Fruit fly (Drosophila melanogaster) whole organism, embryonic: ENCODE results near the gene Ir25a.

Experiments
- CG10321 ChIP-seq: fragments of 200-800 bp; sonication (Bioruptor generic); IDR thresholded peaks from 2 replicates; pipeline ENCODE4 v1.3.6; 2022; ENCODE audit warnings: missing biosample characterization, missing genetic modification characterization
- CG11695 ChIP-seq: fragments of 200-800 bp; sonication (Bioruptor generic); IDR thresholded peaks from 3 replicates; pipeline ENCODE4 v1.3.6; 2022; ENCODE audit warnings: missing biosample characterization, missing genetic modification characterization
- CG11723 ChIP-seq: fragments of 200-800 bp; sonication (Bioruptor generic); optimal IDR thresholded peaks from 2 replicates; lab custom pipeline; 2017; ENCODE audit warnings: missing biosample characterization, mild to moderate bottlenecking, missing genetic modification characterization
- CG12744 ChIP-seq: fragments of 200-800 bp; sonication (Bioruptor generic); optimal IDR thresholded peaks from 2 replicates; lab custom pipeline; 2016; ENCODE audit warnings: missing biosample characterization, missing genetic modification characterization
- CG12769 ChIP-seq: fragments of 200-800 bp; sonication (Bioruptor generic); optimal IDR thresholded peaks from 2 replicates; lab custom pipeline; 2019; ENCODE audit warnings: missing biosample characterization, mild to moderate bottlenecking, missing genetic modification characterization, moderate library complexity
- CG13287 ChIP-seq: fragments of 200-800 bp; sonication (Bioruptor generic); IDR thresholded peaks from 2 replicates; pipeline ENCODE4 v1.3.6; 2022; ENCODE audit warnings: missing biosample characterization, missing genetic modification characterization; ENCODE audit not compliant: partially characterized antibody
- CG14014 ChIP-seq: fragments of 200-800 bp; sonication (Bioruptor generic); IDR thresholded peaks from 2 replicates; pipeline ENCODE4 v1.3.6; 2022; ENCODE audit warnings: missing biosample characterization, missing genetic modification characterization
- CG15514 ChIP-seq: fragments of 200-800 bp; sonication (Bioruptor generic); optimal IDR thresholded peaks from 3 replicates; lab custom pipeline; 2017; ENCODE audit warnings: missing biosample characterization, missing genetic modification characterization, mild to moderate bottlenecking, moderate library complexity, missing genetic modification reagents
- CG18262 ChIP-seq: fragments of 200-800 bp; optimal IDR thresholded peaks from 3 replicates; lab custom pipeline; 2019; ENCODE audit warnings: missing biosample characterization, mild to moderate bottlenecking, missing genetic modification characterization, moderate library complexity
- CG18476 ChIP-seq: fragments of 200-800 bp; sonication (Bioruptor generic); optimal IDR thresholded peaks from 2 replicates; lab custom pipeline; 2016; ENCODE audit warnings: missing biosample characterization, mild to moderate bottlenecking, missing genetic modification characterization
- CG18599 ChIP-seq: fragments of 200-800 bp; sonication (Bioruptor generic); optimal IDR thresholded peaks from 3 replicates; lab custom pipeline; 2017; ENCODE audit warnings: missing biosample characterization, missing genetic modification characterization, mild to moderate bottlenecking, moderate library complexity, missing genetic modification reagents
- CG2116 ChIP-seq: fragments of 200-800 bp; sonication (Bioruptor generic); optimal IDR thresholded peaks from 3 replicates; lab custom pipeline; 2018; ENCODE audit warnings: missing biosample characterization, mild to moderate bottlenecking, missing genetic modification characterization
- CG30020 ChIP-seq: fragments of 200-800 bp; optimal IDR thresholded peaks from 2 replicates; lab custom pipeline; 2019; ENCODE audit warnings: missing biosample characterization, mild to moderate bottlenecking, missing genetic modification characterization, moderate library complexity
- CG30431 ChIP-seq: fragments of 200-800 bp; sonication (Bioruptor generic); optimal IDR thresholded peaks from 2 replicates; lab custom pipeline; 2017; ENCODE audit warnings: missing biosample characterization, missing genetic modification characterization
- CG31388 ChIP-seq: fragments of 200-800 bp; sonication (Bioruptor generic); optimal IDR thresholded peaks from 2 replicates; lab custom pipeline; 2016; ENCODE audit warnings: missing biosample characterization, missing genetic modification characterization
- CG3281 ChIP-seq: fragments of 200-800 bp; sonication (Bioruptor generic); optimal IDR thresholded peaks from 3 replicates; lab custom pipeline; 2017; ENCODE audit warnings: missing biosample characterization, mild to moderate bottlenecking, missing genetic modification characterization
- CG34224 ChIP-seq: fragments of 200-800 bp; sonication (Bioruptor generic); IDR thresholded peaks from 3 replicates; pipeline ENCODE4 v1.3.6; 2022; ENCODE audit warnings: missing biosample characterization, missing genetic modification characterization; ENCODE audit not compliant: partially characterized antibody
- CG34422 ChIP-seq: fragments of 200-800 bp; sonication (Bioruptor generic); IDR thresholded peaks from 3 replicates; pipeline ENCODE4 v1.3.6; 2022; ENCODE audit warnings: missing biosample characterization, missing genetic modification characterization
- CG4360 ChIP-seq: fragments of 200-800 bp; sonication (Bioruptor generic); IDR thresholded peaks from 2 replicates; pipeline ENCODE4 v1.3.6; 2022; ENCODE audit warnings: missing biosample characterization, missing genetic modification characterization
- CG6175 ChIP-seq: fragments of 200-800 bp; sonication (Bioruptor generic); IDR thresholded peaks from 3 replicates; pipeline ENCODE4 v1.3.6; 2022; ENCODE audit warnings: missing biosample characterization, missing genetic modification characterization
- CG8089 ChIP-seq: fragments of 200-800 bp; sonication (Bioruptor generic); optimal IDR thresholded peaks from 3 replicates; lab custom pipeline; 2016; ENCODE audit warnings: missing biosample characterization, missing genetic modification characterization
- CG8924 ChIP-seq: fragments of 200-800 bp; optimal IDR thresholded peaks from 3 replicates; lab custom pipeline; 2019; ENCODE audit warnings: missing biosample characterization, mild to moderate bottlenecking, missing genetic modification characterization, moderate library complexity
- CrebB ChIP-seq: fragments of 200-800 bp; sonication (Bioruptor generic); optimal IDR thresholded peaks from 3 replicates; lab custom pipeline; 2018; ENCODE audit warnings: missing biosample characterization, mild to moderate bottlenecking, missing genetic modification characterization
- Dek ChIP-seq: fragments of 200-800 bp; sonication (Bioruptor generic); optimal IDR thresholded peaks from 3 replicates; lab custom pipeline; 2019; ENCODE audit warnings: missing biosample characterization, mild to moderate bottlenecking, missing genetic modification characterization, moderate library complexity
- HLH3B ChIP-seq: fragments of 200-800 bp; sonication (Bioruptor generic); IDR thresholded peaks from 2 replicates; pipeline ENCODE4 v1.3.6; 2022; ENCODE audit warnings: missing biosample characterization, missing genetic modification characterization
- HmgD ChIP-seq: fragments of 200-800 bp; sonication (Bioruptor generic); optimal IDR thresholded peaks from 3 replicates; lab custom pipeline; 2016; ENCODE audit warnings: missing biosample characterization, missing genetic modification characterization
- Hr39 ChIP-seq: fragments of >200 bp; optimal IDR thresholded peaks from 2 replicates; lab custom pipeline; 2017
- Mad ChIP-seq: fragments of 200-800 bp; sonication (Bioruptor generic); optimal IDR thresholded peaks from 2 replicates; lab custom pipeline; 2016; ENCODE audit warnings: missing biosample characterization, missing genetic modification characterization
- Nf-YA ChIP-seq: fragments of 200-800 bp; sonication (Bioruptor generic); IDR thresholded peaks from 2 replicates; pipeline ENCODE4 v1.3.6; 2022; ENCODE audit warnings: missing biosample characterization, missing genetic modification characterization
- Optix ChIP-seq: fragments of 200-800 bp; sonication (Bioruptor generic); IDR thresholded peaks from 3 replicates; pipeline ENCODE4 v1.3.6; 2022; ENCODE audit warnings: missing biosample characterization, missing genetic modification characterization
- PHDP ChIP-seq: fragments of 200-800 bp; sonication (Bioruptor generic); optimal IDR thresholded peaks from 3 replicates; lab custom pipeline; 2018; ENCODE audit warnings: missing biosample characterization, mild to moderate bottlenecking, missing genetic modification characterization, moderate library complexity
- Usf ChIP-seq: fragments of 200-800 bp; sonication (Bioruptor generic); optimal IDR thresholded peaks from 2 replicates; lab custom pipeline; 2017; ENCODE audit warnings: missing genotype, missing biosample characterization, missing genetic modification characterization
- ara ChIP-seq: fragments of 200-800 bp; sonication (Bioruptor generic); IDR thresholded peaks from 2 replicates; pipeline ENCODE4 v1.3.6; 2022; ENCODE audit warnings: missing biosample characterization, missing genetic modification characterization
- ato ChIP-seq: fragments of 200-800 bp; sonication (Bioruptor generic); IDR thresholded peaks from 2 replicates; pipeline ENCODE4 v1.3.6; 2022; ENCODE audit warnings: missing biosample characterization, missing genetic modification characterization; ENCODE audit not compliant: partially characterized antibody
- cas ChIP-seq: fragments of 200-800 bp; sonication (Bioruptor generic); IDR thresholded peaks from 2 replicates; pipeline ENCODE4 v1.3.6; 2022; ENCODE audit warnings: missing biosample characterization, missing genetic modification characterization
- chm ChIP-seq: fragments of 200-800 bp; sonication (Bioruptor generic); IDR thresholded peaks from 2 replicates; pipeline ENCODE4 v1.3.6; 2022; ENCODE audit warnings: missing biosample characterization, missing genetic modification characterization
- ci ChIP-seq: fragments of 200-800 bp; sonication (Bioruptor generic); IDR thresholded peaks from 3 replicates; pipeline ENCODE4 v1.3.6; 2022; ENCODE audit warnings: missing biosample characterization, missing genetic modification characterization
- croc ChIP-seq: fragments of 200-800 bp; sonication (Bioruptor generic); conservative IDR thresholded peaks from 3 replicates; pipeline ENCODE4 v1.3.6; 2022; ENCODE audit warnings: missing biosample characterization, missing genetic modification characterization
- da ChIP-seq: fragments of 200-800 bp; sonication (Bioruptor generic); optimal IDR thresholded peaks from 2 replicates; lab custom pipeline; 2016; ENCODE audit warnings: missing biosample characterization, missing genetic modification characterization
- danr ChIP-seq: fragments of 200-800 bp; sonication (Bioruptor generic); IDR thresholded peaks from 2 replicates; pipeline ENCODE4 v1.3.6; 2022; ENCODE audit warnings: missing biosample characterization, missing genetic modification characterization
- dati ChIP-seq: fragments of 200-800 bp; sonication (Bioruptor generic); IDR thresholded peaks from 2 replicates; pipeline ENCODE4 v1.3.6; 2022; ENCODE audit warnings: missing biosample characterization, missing genetic modification characterization
- gem ChIP-seq: fragments of 200-800 bp; sonication (Bioruptor generic); optimal IDR thresholded peaks from 2 replicates; lab custom pipeline; 2019; ENCODE audit warnings: missing biosample characterization, mild to moderate bottlenecking, missing genetic modification characterization, moderate library complexity
- gfzf ChIP-seq: fragments of 200-800 bp; sonication (Bioruptor generic); optimal IDR thresholded peaks from 2 replicates; lab custom pipeline; 2016; ENCODE audit warnings: missing biosample characterization, mild to moderate bottlenecking, missing genetic modification characterization, moderate library complexity
- hb ChIP-seq: fragments of 200-800 bp; sonication (Bioruptor generic); IDR thresholded peaks from 3 replicates; pipeline ENCODE4 v1.3.6; 2022; ENCODE audit warnings: missing biosample characterization, missing genetic modification characterization; ENCODE audit not compliant: partially characterized antibody
- jing ChIP-seq: fragments of 200-800 bp; sonication (Bioruptor generic); optimal IDR thresholded peaks from 2 replicates; lab custom pipeline; 2018; ENCODE audit warnings: missing biosample characterization, mild to moderate bottlenecking, missing genetic modification characterization
- lab ChIP-seq: fragments of 200-800 bp; sonication (Bioruptor generic); optimal IDR thresholded peaks from 3 replicates; lab custom pipeline; 2017; ENCODE audit warnings: missing biosample characterization, missing genetic modification characterization, mild to moderate bottlenecking, moderate library complexity, missing genetic modification reagents
- nmo ChIP-seq: fragments of 200-800 bp; sonication (Bioruptor generic); optimal IDR thresholded peaks from 2 replicates; lab custom pipeline; 2018; ENCODE audit warnings: missing biosample characterization, mild to moderate bottlenecking, missing genetic modification characterization, moderate library complexity
- shn ChIP-seq: fragments of 200-800 bp; sonication (Bioruptor generic); optimal IDR thresholded peaks from 3 replicates; lab custom pipeline; 2016; ENCODE audit warnings: missing biosample characterization, missing genetic modification characterization
- sob ChIP-seq: fragments of 200-800 bp; sonication (Bioruptor generic); IDR thresholded peaks from 2 replicates; pipeline ENCODE4 v1.3.6; 2022; ENCODE audit warnings: missing biosample characterization, missing genetic modification characterization
- tll ChIP-seq, 2 experiments: fragments of 200-800 bp in 1 of 2; fragments of >200 bp in 1 of 2; sonication (Bioruptor generic) in 1 of 2; optimal IDR thresholded peaks; 2 replicates each; lab custom pipeline; 2017 to 2019; ENCODE audit warnings: missing biosample characterization in 2 of 2, missing genetic modification characterization in 2 of 2, mild to moderate bottlenecking in 1 of 2, moderate library complexity in 1 of 2
- zf30C ChIP-seq: fragments of 200-800 bp; sonication (Bioruptor generic); optimal IDR thresholded peaks from 3 replicates; lab custom pipeline; 2018; ENCODE audit warnings: missing biosample characterization, mild to moderate bottlenecking, missing genetic modification characterization

Ir25a gene

dm6 chr2L:4850356-4850755 lies 15.3 kb upstream of the Ir25a start, which contains the start of the genes mRpS2 and Mon1 (continued):
- TF ChIP-seq HLH3B (GFP tag; lab: Robert Waterston, UW) (peak; percentile 95), CG15514 (GFP tag; lab: Kevin White, UChicago) (peak; percentile 93), HmgD (GFP tag; lab: Kevin White, UChicago) (peak; percentile 15), CG30431 (GFP tag; lab: Kevin White, UChicago) (peak; percentile 89), zf30C (GFP tag; lab: Kevin White, UChicago) (no peak), Nf-YA (GFP tag; lab: Robert Waterston, UW) (peak; percentile 88), cas (GFP tag; lab: Robert Waterston, UW) (peak; percentile 93), Mad (GFP tag; lab: Kevin White, UChicago) (peak; percentile 84), shn (GFP tag; lab: Kevin White, UChicago) (peak; percentile 57), gfzf (GFP tag; lab: Kevin White, UChicago) (no peak), CG8089 (GFP tag; lab: Kevin White, UChicago) (peak; percentile 70), CG6175 (peak; percentile 93), ara (GFP tag; lab: Robert Waterston, UW) (peak; percentile 96), CG8924 (tag; lab: Kevin White, UChicago) (peak; percentile 96), CG34422 (peak; percentile 98), CG18262 (tag; lab: Kevin White, UChicago) (peak; percentile 96), CG12744 (GFP tag; lab: Kevin White, UChicago) (peak; percentile 65), PHDP (peak; percentile 98), CG34224 (GFP tag; lab: Robert Waterston, UW) (peak; percentile 23; the same call in 2 of the 3 replicates), dati (GFP tag; lab: Robert Waterston, UW) (peak; percentile 92), ato (GFP tag; lab: Robert Waterston, UW) (no peak), CrebB (tag; lab: Kevin White, UChicago) (peak; percentile 85), hb (GFP tag; lab: Robert Waterston, UW) (no peak), Dek (tag; lab: Kevin White, UChicago) (peak; percentile 94), CG10321 (GFP tag; lab: Robert Waterston, UW) (peak; percentile 80), Usf (GFP tag; lab: Kevin White, UChicago) (peak; percentile 75), CG11723 (GFP tag; lab: Kevin White, UChicago) (peak; percentile 84), jing (GFP tag; lab: Kevin White, UChicago) (no peak), danr (GFP tag; lab: Robert Waterston, UW) (peak; percentile 87), gem (tag; lab: Kevin White, UChicago) (peak; percentile 99), CG12769 (peak; percentile 81), Hr39 (no peak), CG14014 (GFP tag; lab: Robert Waterston, UW) (peak; percentile 97), CG11695 (GFP tag; lab: Robert Waterston, UW) (peak; percentile 96), CG4360 (GFP tag; lab: Robert Waterston, UW) (peak; percentile 74), CG2116 (GFP tag; lab: Kevin White, UChicago) (peak; percentile 78), nmo (peak; percentile 94), croc (peak; percentile 83), Optix (GFP tag; lab: Robert Waterston, UW) (peak; percentile 85), CG30020 (tag; lab: Kevin White, UChicago) (peak; percentile 81), CG18599 (peak; percentile 97), tll (GFP tag; optimal IDR thresholded peaks at IDR 0.05; lab: Kevin White, UChicago) (no peak), CG18476 (peak; percentile 88), CG13287 (peak; percentile 50; the same call in 1 of the 2 replicates), CG3281 (peak; percentile 95), da (GFP tag; lab: Kevin White, UChicago) (peak; percentile 37), CG31388 (GFP tag; lab: Kevin White, UChicago) (peak; percentile 78), sob (GFP tag; lab: Robert Waterston, UW) (peak; percentile 98), ci (GFP tag; lab: Robert Waterston, UW) (peak; percentile 96), lab (GFP tag; lab: Kevin White, UChicago) (peak; percentile 98), chm (GFP tag; lab: Robert Waterston, UW) (peak; percentile 71)
